Worm (Caenorhabditis elegans) whole organism, L3 larva: ENCODE measurements around the gene nspa-2.

Source experiments
- R02D3.7 ChIP-seq: fragments of 150-350 bp; optimal IDR thresholded peaks from 2 replicates; lab custom pipeline; 2014; ENCODE audit warnings: missing biosample characterization, missing genetic modification characterization
- ZK546.5 ChIP-seq: sonication (generic microtip); optimal IDR thresholded peaks from 2 replicates; lab custom pipeline; 2017; ENCODE audit warnings: missing biosample characterization, missing genetic modification characterization
- ama-1 ChIP-seq: fragments of 150-350 bp; optimal IDR thresholded peaks from 2 replicates; lab custom pipeline; 2018
- ceh-16 ChIP-seq: sonication (generic microtip); optimal IDR thresholded peaks from 2 replicates; lab custom pipeline; 2017; ENCODE audit warnings: missing biosample characterization, missing genetic modification characterization
- ceh-28 ChIP-seq: fragments of 150-350 bp; optimal IDR thresholded peaks from 2 replicates; lab custom pipeline; 2014; ENCODE audit warnings: missing biosample characterization, missing genetic modification reagents, missing genetic modification characterization
- ceh-82 ChIP-seq: fragments of 150-350 bp; optimal IDR thresholded peaks from 2 replicates; lab custom pipeline; 2014; ENCODE audit warnings: missing biosample characterization, missing genetic modification characterization
- ceh-9 ChIP-seq: sonication (generic microtip); optimal IDR thresholded peaks from 2 replicates; lab custom pipeline; 2018; ENCODE audit warnings: missing biosample characterization, missing genetic modification characterization
- daf-12 ChIP-seq: fragments of 150-350 bp; optimal IDR thresholded peaks from 2 replicates; lab custom pipeline; 2014; ENCODE audit warnings: missing biosample characterization, missing genetic modification reagents, missing genetic modification characterization
- egl-27 ChIP-seq: sonication (generic microtip); optimal IDR thresholded peaks from 4 replicates; lab custom pipeline; 2017; ENCODE audit warnings: missing biosample characterization, missing genetic modification reagents, missing genetic modification characterization
- egl-5 ChIP-seq: fragments of 150-350 bp; optimal IDR thresholded peaks from 2 replicates; lab custom pipeline; 2017; ENCODE audit warnings: missing biosample characterization, missing genetic modification reagents, missing genetic modification characterization, inconsistent platforms
- elt-1 ChIP-seq: fragments of 150-350 bp; optimal IDR thresholded peaks from 2 replicates; lab custom pipeline; 2014; ENCODE audit warnings: missing biosample characterization, missing genetic modification characterization
- elt-2 ChIP-seq: sonication (generic microtip); optimal IDR thresholded peaks from 2 replicates; lab custom pipeline; 2016; ENCODE audit warnings: missing genetic modification reagents, mild to moderate bottlenecking, missing genetic modification characterization, missing compliant biosample characterization
- elt-3 ChIP-seq, 3 experiments: fragments of 150-350 bp in 1 of 3; sonication (generic microtip) in 2 of 3; optimal IDR thresholded peaks; 2 replicates in 2 of 3; 4 replicates in 1 of 3; lab custom pipeline; 2014 to 2017; ENCODE audit warnings: missing biosample characterization in 3 of 3, missing genetic modification characterization in 3 of 3
- eor-1 ChIP-seq, 2 experiments: fragments of 150-350 bp; optimal IDR thresholded peaks; 2 replicates each; lab custom pipeline; 2014 to 2018; ENCODE audit warnings: missing biosample characterization in 2 of 2, missing genetic modification characterization in 2 of 2
- fkh-10 ChIP-seq: sonication (generic microtip); optimal IDR thresholded peaks from 2 replicates; lab custom pipeline; 2017; ENCODE audit warnings: missing biosample characterization, missing genetic modification reagents, missing genetic modification characterization
- fos-1 ChIP-seq: fragments of 150-350 bp; optimal IDR thresholded peaks from 2 replicates; lab custom pipeline; 2014; ENCODE audit warnings: missing biosample characterization, missing genetic modification characterization
- hmg-11 ChIP-seq: sonication (generic microtip); optimal IDR thresholded peaks from 2 replicates; lab custom pipeline; 2016; ENCODE audit warnings: missing genetic modification characterization, missing compliant biosample characterization
- jun-1 ChIP-seq: fragments of 150-350 bp; optimal IDR thresholded peaks from 2 replicates; lab custom pipeline; 2014; ENCODE audit warnings: missing biosample characterization, missing genetic modification reagents, missing genetic modification characterization
- lin-15B ChIP-seq: fragments of 150-350 bp; optimal IDR thresholded peaks from 2 replicates; lab custom pipeline; 2014; ENCODE audit warnings: missing biosample characterization, missing genetic modification characterization
- lin-39 ChIP-seq: fragments of 150-350 bp; optimal IDR thresholded peaks from 2 replicates; lab custom pipeline; 2018; ENCODE audit warnings: missing biosample characterization, missing genetic modification reagents, missing genetic modification characterization
- lsy-12 ChIP-seq: sonication (generic microtip); optimal IDR thresholded peaks from 2 replicates; lab custom pipeline; 2016; ENCODE audit warnings: mild to moderate bottlenecking, missing genetic modification characterization, missing compliant biosample characterization
- mdl-1 ChIP-seq: fragments of 150-350 bp; optimal IDR thresholded peaks from 2 replicates; lab custom pipeline; 2014; ENCODE audit warnings: missing biosample characterization, missing genetic modification characterization
- mml-1 ChIP-seq: fragments of 150-350 bp; sonication (generic microtip); optimal IDR thresholded peaks from 3 replicates; lab custom pipeline; 2014; ENCODE audit warnings: missing biosample characterization, missing genetic modification characterization
- nhr-25 ChIP-seq: sonication (generic microtip); optimal IDR thresholded peaks from 2 replicates; lab custom pipeline; 2017; ENCODE audit warnings: missing biosample characterization, missing genetic modification characterization
- nhr-43 ChIP-seq: sonication (generic microtip); optimal IDR thresholded peaks from 2 replicates; lab custom pipeline; 2016; ENCODE audit warnings: mild to moderate bottlenecking, missing genetic modification characterization, missing compliant biosample characterization; ENCODE audit not compliant: poor library complexity, severe bottlenecking
- nhr-67 ChIP-seq: fragments of 150-350 bp; optimal IDR thresholded peaks from 2 replicates; lab custom pipeline; 2014; ENCODE audit warnings: missing biosample characterization, missing genetic modification characterization
- nhr-76 ChIP-seq: fragments of 150-350 bp; sonication (generic microtip); optimal IDR thresholded peaks from 5 replicates; lab custom pipeline; 2014; ENCODE audit warnings: missing biosample characterization, missing genetic modification characterization
- sea-2 ChIP-seq: fragments of 150-350 bp; sonication (generic microtip); optimal IDR thresholded peaks from 4 replicates; lab custom pipeline; 2014; ENCODE audit warnings: missing biosample characterization, missing genetic modification reagents, missing genetic modification characterization
- snpc-4 ChIP-seq: fragments of 150-350 bp; optimal IDR thresholded peaks from 2 replicates; lab custom pipeline; 2014; ENCODE audit warnings: missing biosample characterization, missing genetic modification characterization
- tbx-2 ChIP-seq: sonication (generic microtip); optimal IDR thresholded peaks from 2 replicates; lab custom pipeline; 2016; ENCODE audit warnings: mild to moderate bottlenecking, missing genetic modification characterization, missing compliant biosample characterization
- unc-39 ChIP-seq: sonication (generic microtip); optimal IDR thresholded peaks from 4 replicates; lab custom pipeline; 2017; ENCODE audit warnings: missing biosample characterization, missing genetic modification characterization
- unc-62 ChIP-seq: fragments of 150-350 bp; sonication (generic microtip); optimal IDR thresholded peaks from 4 replicates; lab custom pipeline; 2014; ENCODE audit warnings: missing biosample characterization, missing genetic modification reagents, missing genetic modification characterization
- ztf-11 ChIP-seq: fragments of 150-350 bp; optimal IDR thresholded peaks from 2 replicates; lab custom pipeline; 2014; ENCODE audit warnings: missing biosample characterization, missing genetic modification characterization
- ztf-4 ChIP-seq: fragments of 150-350 bp; optimal IDR thresholded peaks from 2 replicates; lab custom pipeline; 2014; ENCODE audit warnings: missing biosample characterization, missing genetic modification characterization

nspa-2 gene

ce11 chrV:14858503-14858902 is 32.4 kb upstream of the nspa-2 start, which contains the start of gene npr-13:
Gene npr-13, minus strand, starts transcription at chrV:14858603.
- TF ChIP-seq fos-1 (tag; lab: Kevin White, UChicago) (no peak), egl-27 (tag; lab: Kevin White, UChicago) (no peak), hmg-11 (no peak), snpc-4 (tag; lab: Kevin White, UChicago) (no peak), nhr-43 (tag; lab: Kevin White, UChicago) (no peak), ZK546.5 (tag; lab: Kevin White, UChicago) (no peak), jun-1 (no peak), lin-15B (tag; lab: Kevin White, UChicago) (no peak), elt-2 (tag; lab: Kevin White, UChicago) (no peak), daf-12 (tag; lab: Kevin White, UChicago) (no peak), eor-1 (tag; optimal IDR thresholded peaks at IDR 0.05; lab: Kevin White, UChicago) (no peak), ceh-82 (no peak), ceh-9 (tag; lab: Kevin White, UChicago) (no peak), unc-62 (GFP tag; lab: Kevin White, UChicago) (no peak), ceh-16 (tag; lab: Kevin White, UChicago) (no peak), ama-1 (lab: Kevin White, UChicago) (no peak), nhr-67 (tag; lab: Kevin White, UChicago) (no peak), egl-5 (tag; lab: Kevin White, UChicago) (no peak), R02D3.7 (tag; lab: Kevin White, UChicago) (no peak)

- TF ChIP-seq lsy-12 (tag; lab: Kevin White, UChicago) (no peak), fkh-10 (peak; percentile 76), daf-12 (tag; lab: Kevin White, UChicago) (no peak), lin-15B (tag; lab: Kevin White, UChicago) (no peak)
Observed at ce11 chrV:14859380-14859779, 31.5 kb upstream of the nspa-2 start.

- TF ChIP-seq hmg-11 = no peak
- TF ChIP-seq ztf-4 (tag; lab: Kevin White, UChicago) = no peak
- no peak for TF ChIP-seq nhr-43 (tag; lab: Kevin White, UChicago)
- TF ChIP-seq nhr-25 (tag; lab: Kevin White, UChicago) = no peak
- TF ChIP-seq mdl-1 = no peak
- TF ChIP-seq ceh-28 = no peak
- no peak for TF ChIP-seq elt-3 (tag; optimal IDR thresholded peaks at IDR 0.05; lab: Kevin White, UChicago)
- no peak for TF ChIP-seq tbx-2 (tag; lab: Kevin White, UChicago)
- no peak for TF ChIP-seq mml-1 (tag; lab: Kevin White, UChicago)
- no peak for TF ChIP-seq unc-62 (GFP tag; lab: Kevin White, UChicago)
- TF ChIP-seq unc-39 (tag; lab: Kevin White, UChicago) = no peak
- TF ChIP-seq fos-1 (tag; lab: Kevin White, UChicago) = no peak
Observed at ce11 chrV:14868181-14868580, 22.7 kb upstream of the nspa-2 start, which contains the start of gene gcy-14. Gene gcy-14, minus strand, starts transcription at chrV:14868281.

ce11 chrV:14871365-14871764 is 19.5 kb upstream of the nspa-2 start, which contains the start of gene ZC412.3:
Gene ZC412.3, minus strand, starts transcription at chrV:14871547.
- TF ChIP-seq lin-39 (tag; lab: Kevin White, UChicago) (peak; percentile 55), ztf-4 (tag; lab: Kevin White, UChicago) (no peak), fos-1 (tag; lab: Kevin White, UChicago) (no peak)

- TF ChIP-seq ztf-11 (tag; lab: Kevin White, UChicago) (no peak), elt-1 (tag; lab: Kevin White, UChicago) (no peak), eor-1 (tag; optimal IDR thresholded peaks at IDR 0.05; lab: Kevin White, UChicago) (no peak), nhr-76 (tag; lab: Kevin White, UChicago) (no peak), ZK546.5 (tag; lab: Kevin White, UChicago) (no peak), sea-2 (no peak), ztf-4 (tag; lab: Kevin White, UChicago) (no peak), nhr-43 (tag; lab: Kevin White, UChicago) (no peak), unc-62 (GFP tag; lab: Kevin White, UChicago) (no peak)
Observed at ce11 chrV:14875371-14875770, 15.5 kb upstream of the nspa-2 start, which contains the start of gene ZC412.5. Gene ZC412.5, minus strand, starts transcription at chrV:14875471.
